Fruit fly (Drosophila melanogaster) whole organism, embryonic: ENCODE data around the gene CG18788.

Source experiments
- B-H2 ChIP-seq: fragments of 200-800 bp; sonication (Bioruptor generic); optimal IDR thresholded peaks from 2 replicates; lab custom pipeline; 2018; ENCODE audit warnings: missing biosample characterization, mild to moderate bottlenecking, missing genetic modification characterization
- BEAF-32 ChIP-seq: fragments of 200-800 bp; sonication (Bioruptor generic); optimal IDR thresholded peaks from 3 replicates; lab custom pipeline; 2017; ENCODE audit warnings: missing biosample characterization, missing genetic modification characterization, mild to moderate bottlenecking, moderate library complexity, missing genetic modification reagents
- Bdp1 ChIP-seq: fragments of 200-800 bp; sonication (Bioruptor generic); optimal IDR thresholded peaks from 3 replicates; lab custom pipeline; 2016; ENCODE audit warnings: missing biosample characterization, missing genetic modification characterization
- CG10959 ChIP-seq: fragments of 200-800 bp; sonication (Bioruptor generic); IDR thresholded peaks from 2 replicates; pipeline ENCODE4 v1.3.6; 2022; ENCODE audit warnings: missing biosample characterization, missing genetic modification characterization
- CG11398 ChIP-seq: fragments of 200-800 bp; sonication (Bioruptor generic); optimal IDR thresholded peaks from 2 replicates; lab custom pipeline; 2016; ENCODE audit warnings: missing biosample characterization, missing genetic modification characterization
- CG11504 ChIP-seq: fragments of 200-800 bp; sonication (Bioruptor generic); optimal IDR thresholded peaks from 3 replicates; lab custom pipeline; 2019; ENCODE audit warnings: missing biosample characterization, mild to moderate bottlenecking, missing genetic modification characterization, moderate library complexity
- CG11560 ChIP-seq: fragments of 200-800 bp; sonication (Bioruptor generic); IDR thresholded peaks from 3 replicates; pipeline ENCODE4 v1.3.6; 2022; ENCODE audit warnings: missing biosample characterization, missing genetic modification characterization
- CG12299 ChIP-seq: fragments of 200-800 bp; sonication (Bioruptor generic); optimal IDR thresholded peaks from 2 replicates; lab custom pipeline; 2018; ENCODE audit warnings: missing biosample characterization, mild to moderate bottlenecking, missing genetic modification characterization
- CG12769 ChIP-seq: fragments of 200-800 bp; sonication (Bioruptor generic); optimal IDR thresholded peaks from 2 replicates; lab custom pipeline; 2019; ENCODE audit warnings: missing biosample characterization, mild to moderate bottlenecking, missing genetic modification characterization, moderate library complexity
- CG12942 ChIP-seq: fragments of 200-800 bp; sonication (Bioruptor generic); optimal IDR thresholded peaks from 3 replicates; lab custom pipeline; 2016; ENCODE audit warnings: missing biosample characterization, missing genetic modification characterization
- CG13123 ChIP-seq: fragments of 200-800 bp; sonication (Bioruptor generic); optimal IDR thresholded peaks from 2 replicates; lab custom pipeline; 2016; ENCODE audit warnings: missing biosample characterization, missing genetic modification characterization
- CG1603 ChIP-seq: fragments of 200-800 bp; sonication (Bioruptor generic); optimal IDR thresholded peaks from 2 replicates; lab custom pipeline; 2019; ENCODE audit warnings: missing biosample characterization, mild to moderate bottlenecking, missing genetic modification characterization, moderate library complexity
- CG1792 ChIP-seq: fragments of 200-800 bp; sonication (Bioruptor generic); optimal IDR thresholded peaks from 2 replicates; lab custom pipeline; 2016; ENCODE audit warnings: missing biosample characterization, missing genetic modification characterization
- CG2678 ChIP-seq: fragments of 200-800 bp; sonication (Bioruptor generic); optimal IDR thresholded peaks from 3 replicates; lab custom pipeline; 2019; ENCODE audit warnings: missing biosample characterization, mild to moderate bottlenecking, missing genetic modification characterization, moderate library complexity
- CG30431 ChIP-seq: fragments of 200-800 bp; sonication (Bioruptor generic); optimal IDR thresholded peaks from 2 replicates; lab custom pipeline; 2017; ENCODE audit warnings: missing biosample characterization, missing genetic modification characterization
- CG31365 ChIP-seq: fragments of 200-800 bp; sonication (Bioruptor generic); optimal IDR thresholded peaks from 2 replicates; lab custom pipeline; 2018; ENCODE audit warnings: missing biosample characterization, mild to moderate bottlenecking, missing genetic modification characterization
- CG32767 ChIP-seq: fragments of 200-800 bp; sonication (Bioruptor generic); IDR thresholded peaks from 2 replicates; pipeline ENCODE4 v1.3.6; 2022; ENCODE audit warnings: missing biosample characterization, missing genetic modification characterization
- CG3847 ChIP-seq: fragments of 200-800 bp; sonication (Bioruptor generic); IDR thresholded peaks from 2 replicates; pipeline ENCODE4 v1.3.6; 2022; ENCODE audit warnings: missing biosample characterization, missing genetic modification characterization
- CG43689 ChIP-seq: fragments of 200-800 bp; sonication (Bioruptor generic); IDR thresholded peaks from 2 replicates; pipeline ENCODE4 v1.3.6; 2022; ENCODE audit warnings: missing biosample characterization, missing genetic modification characterization
- CG4404 ChIP-seq: fragments of 200-800 bp; sonication (Bioruptor generic); IDR thresholded peaks from 2 replicates; pipeline ENCODE4 v1.3.6; 2022; ENCODE audit warnings: missing biosample characterization, missing genetic modification characterization
- CG7271 ChIP-seq: fragments of 200-800 bp; sonication (Bioruptor generic); optimal IDR thresholded peaks from 2 replicates; lab custom pipeline; 2018; ENCODE audit warnings: missing biosample characterization, mild to moderate bottlenecking, missing genetic modification characterization, moderate library complexity
- CG7372 ChIP-seq: fragments of 200-800 bp; sonication (Bioruptor generic); IDR thresholded peaks from 2 replicates; pipeline ENCODE4 v1.3.6; 2022; ENCODE audit warnings: missing biosample characterization, missing genetic modification characterization
- CG7839 ChIP-seq: fragments of 200-800 bp; sonication (Bioruptor generic); optimal IDR thresholded peaks from 3 replicates; lab custom pipeline; 2018; ENCODE audit warnings: missing biosample characterization, mild to moderate bottlenecking, missing genetic modification characterization, moderate library complexity
- CG9727 ChIP-seq: fragments of 200-800 bp; sonication (Bioruptor generic); optimal IDR thresholded peaks from 3 replicates; lab custom pipeline; 2017; ENCODE audit warnings: missing biosample characterization, mild to moderate bottlenecking, missing genetic modification characterization
- CG9876 ChIP-seq: fragments of 200-800 bp; sonication (Bioruptor generic); optimal IDR thresholded peaks from 2 replicates; lab custom pipeline; 2016; ENCODE audit warnings: missing biosample characterization, missing genetic modification characterization
- D19A ChIP-seq: fragments of 200-800 bp; optimal IDR thresholded peaks from 3 replicates; lab custom pipeline; 2019; ENCODE audit warnings: missing biosample characterization, mild to moderate bottlenecking, missing genetic modification characterization, moderate library complexity
- Deaf1 ChIP-seq: fragments of 200-800 bp; optimal IDR thresholded peaks from 3 replicates; lab custom pipeline; 2019; ENCODE audit warnings: missing biosample characterization, mild to moderate bottlenecking, missing genetic modification characterization, moderate library complexity
- H2.0 ChIP-seq: fragments of 200-800 bp; sonication (Bioruptor generic); IDR thresholded peaks from 2 replicates; pipeline ENCODE4 v1.3.6; 2022; ENCODE audit warnings: missing biosample characterization, missing genetic modification characterization
- HLH54F ChIP-seq: fragments of 200-800 bp; sonication (Bioruptor generic); optimal IDR thresholded peaks from 3 replicates; lab custom pipeline; 2016; ENCODE audit warnings: missing biosample characterization, missing genetic modification characterization
- Opbp ChIP-seq: fragments of 200-800 bp; sonication (Bioruptor generic); IDR thresholded peaks from 3 replicates; pipeline ENCODE4 v1.3.6; 2022; ENCODE audit warnings: missing biosample characterization, missing genetic modification characterization; ENCODE audit not compliant: partially characterized antibody
- Six4 ChIP-seq: fragments of 200-800 bp; sonication (Bioruptor generic); optimal IDR thresholded peaks from 2 replicates; lab custom pipeline; 2016; ENCODE audit warnings: missing biosample characterization, missing genetic modification characterization
- Sry-β ChIP-seq: fragments of 200-800 bp; sonication (Bioruptor generic); optimal IDR thresholded peaks from 2 replicates; lab custom pipeline; 2018; ENCODE audit warnings: missing biosample characterization, mild to moderate bottlenecking, missing genetic modification characterization, moderate library complexity
- ap ChIP-seq: fragments of 200-800 bp; sonication (Bioruptor generic); IDR thresholded peaks from 2 replicates; pipeline ENCODE4 v1.3.6; 2022; ENCODE audit warnings: missing biosample characterization, missing genetic modification characterization
- chinmo ChIP-seq: fragments of 200-800 bp; sonication (Bioruptor generic); IDR thresholded peaks from 4 replicates; pipeline ENCODE4 v1.3.6; 2022; ENCODE audit warnings: missing biosample characterization, missing genetic modification characterization; ENCODE audit not compliant: partially characterized antibody
- chm ChIP-seq: fragments of 200-800 bp; sonication (Bioruptor generic); IDR thresholded peaks from 2 replicates; pipeline ENCODE4 v1.3.6; 2022; ENCODE audit warnings: missing biosample characterization, missing genetic modification characterization
- danr ChIP-seq: fragments of 200-800 bp; sonication (Bioruptor generic); IDR thresholded peaks from 2 replicates; pipeline ENCODE4 v1.3.6; 2022; ENCODE audit warnings: missing biosample characterization, missing genetic modification characterization
- dimm ChIP-seq: fragments of 200-800 bp; sonication (Bioruptor generic); IDR thresholded peaks from 2 replicates; pipeline ENCODE4 v1.3.6; 2022; ENCODE audit warnings: missing biosample characterization, missing genetic modification characterization
- gsb ChIP-seq: fragments of 200-800 bp; sonication (Bioruptor generic); IDR thresholded peaks from 2 replicates; pipeline ENCODE4 v1.3.6; 2022; ENCODE audit warnings: missing biosample characterization, missing genetic modification characterization
- insv ChIP-seq, 2 experiments: fragments of 200-800 bp; sonication (Bioruptor generic); optimal IDR thresholded peaks; 3 replicates each; lab custom pipeline; 2016 to 2018; ENCODE audit warnings: missing biosample characterization in 2 of 2, missing genetic modification characterization in 2 of 2
- kah ChIP-seq: fragments of 200-800 bp; sonication (Bioruptor generic); optimal IDR thresholded peaks from 2 replicates; lab custom pipeline; 2018; ENCODE audit warnings: missing biosample characterization, mild to moderate bottlenecking, missing genetic modification characterization
- klu ChIP-seq: fragments of 200-800 bp; sonication (Bioruptor generic); IDR thresholded peaks from 2 replicates; pipeline ENCODE4 v1.3.6; 2022; ENCODE audit warnings: missing biosample characterization, missing genetic modification characterization
- kni ChIP-seq: fragments of 200-800 bp; sonication (Bioruptor generic); optimal IDR thresholded peaks from 3 replicates; lab custom pipeline; 2017; ENCODE audit warnings: mild to moderate bottlenecking, missing biosample characterization, missing genetic modification reagents, missing genetic modification characterization
- mirr ChIP-seq: fragments of 200-800 bp; sonication (Bioruptor generic); optimal IDR thresholded peaks from 3 replicates; lab custom pipeline; 2018; ENCODE audit warnings: missing biosample characterization, mild to moderate bottlenecking, missing genetic modification characterization
- pita ChIP-seq: fragments of 200-800 bp; sonication (Bioruptor generic); optimal IDR thresholded peaks from 2 replicates; lab custom pipeline; 2017; ENCODE audit warnings: missing biosample characterization, mild to moderate bottlenecking, missing genetic modification characterization
- pnt ChIP-seq: fragments of 200-800 bp; sonication (Bioruptor generic); optimal IDR thresholded peaks from 3 replicates; lab custom pipeline; 2016; ENCODE audit warnings: missing biosample characterization, missing genetic modification characterization
- psq ChIP-seq: fragments of 200-800 bp; sonication (Bioruptor generic); optimal IDR thresholded peaks from 2 replicates; lab custom pipeline; 2017; ENCODE audit warnings: missing biosample characterization, missing genetic modification characterization
- slp2 ChIP-seq: fragments of 200-800 bp; sonication (Bioruptor generic); optimal IDR thresholded peaks from 2 replicates; lab custom pipeline; 2016; ENCODE audit warnings: missing biosample characterization, missing genetic modification characterization
- sqz ChIP-seq: fragments of 200-800 bp; sonication (Bioruptor generic); optimal IDR thresholded peaks from 3 replicates; lab custom pipeline; 2018; ENCODE audit warnings: missing biosample characterization, mild to moderate bottlenecking, missing genetic modification characterization
- trem ChIP-seq: fragments of 200-800 bp; optimal IDR thresholded peaks from 3 replicates; lab custom pipeline; 2019; ENCODE audit warnings: missing biosample characterization, mild to moderate bottlenecking, missing genetic modification characterization, moderate library complexity

The CG18788 gene

DNA sequence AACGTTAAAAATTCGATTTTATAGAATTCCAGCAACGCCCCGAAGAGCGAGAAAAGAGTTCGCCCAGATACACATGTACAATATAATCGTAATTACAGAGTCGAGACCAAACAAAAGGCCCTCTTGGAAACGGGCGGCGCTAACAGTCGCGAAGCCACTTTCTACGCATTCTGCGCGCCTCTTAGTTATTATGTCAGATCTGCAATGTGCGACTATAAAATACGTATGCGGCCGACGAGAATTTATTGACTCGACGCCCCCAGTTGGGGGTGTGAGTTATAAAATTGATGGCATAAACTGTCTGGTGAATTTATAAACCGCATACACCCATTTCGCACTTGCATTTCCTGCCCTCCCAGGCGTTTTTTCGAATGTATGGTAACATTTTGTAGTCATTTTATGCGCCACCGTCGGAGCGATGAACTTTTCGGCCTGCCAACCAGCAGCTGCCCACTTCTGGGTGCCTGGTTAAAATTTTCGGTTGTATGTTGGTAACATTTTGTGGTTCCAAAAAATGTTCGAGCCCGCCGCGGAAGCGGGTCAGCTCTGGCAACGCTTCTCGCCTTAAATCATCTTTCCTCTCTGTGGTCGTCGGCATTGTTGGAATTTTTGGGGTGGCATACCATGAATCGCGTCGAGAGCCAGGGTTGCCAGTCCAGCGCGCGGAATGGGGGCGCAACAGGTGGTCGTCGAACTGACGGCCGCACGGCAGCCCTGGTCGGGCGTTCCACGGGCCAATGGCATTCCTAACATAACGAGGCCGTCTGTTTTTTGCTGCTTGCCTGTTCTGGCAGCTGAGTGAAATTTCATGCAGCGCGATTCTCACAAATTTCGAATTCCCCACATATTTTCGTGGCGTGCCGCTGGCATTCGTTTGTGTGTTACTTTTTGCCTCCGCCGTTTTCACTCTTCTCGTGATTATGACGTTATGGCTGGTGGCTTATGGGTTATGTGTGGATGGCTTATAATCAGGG lies 22.0 kb upstream of the CG18788 start (continued):
- TF ChIP-seq CG1603 (tag; lab: Kevin White, UChicago): peak; percentile 80
- peak; percentile 0 for TF ChIP-seq CG30431 (GFP tag; lab: Kevin White, UChicago)
- TF ChIP-seq Deaf1 (tag; lab: Kevin White, UChicago): peak; percentile 74
- peak; percentile 26 for TF ChIP-seq CG12942 (GFP tag; lab: Kevin White, UChicago)
- no peak for TF ChIP-seq chinmo (GFP tag; lab: Robert Waterston, UW)
- TF ChIP-seq psq (GFP tag; lab: Kevin White, UChicago): no peak
- peak; percentile 30 for TF ChIP-seq CG7271
- no peak for TF ChIP-seq gsb
- peak; percentile 67 for TF ChIP-seq D19A (tag; lab: Kevin White, UChicago)
- no peak for TF ChIP-seq chm (GFP tag; lab: Robert Waterston, UW)
- TF ChIP-seq dimm (GFP tag; lab: Robert Waterston, UW): no peak
- peak; percentile 62 for TF ChIP-seq CG9727 (GFP tag; lab: Kevin White, UChicago)
- TF ChIP-seq CG11560 (tag; lab: Robert Waterston, UW): no peak
- TF ChIP-seq CG9876 (GFP tag; lab: Kevin White, UChicago): no peak
- peak; percentile 60 for TF ChIP-seq CG7839 (tag; lab: Kevin White, UChicago)
- peak; percentile 50 for TF ChIP-seq trem (tag; lab: Kevin White, UChicago)
- TF ChIP-seq CG12769 (tag; lab: Kevin White, UChicago): peak; percentile 98
- peak; percentile 38 for TF ChIP-seq sqz (GFP tag; lab: Kevin White, UChicago)
- TF ChIP-seq Six4 (GFP tag; lab: Kevin White, UChicago): peak; percentile 58
- TF ChIP-seq CG43689: no peak
- no peak for TF ChIP-seq danr (GFP tag; lab: Robert Waterston, UW)
- TF ChIP-seq CG2678 (tag; lab: Kevin White, UChicago): peak; percentile 71
- peak; percentile 29 for TF ChIP-seq BEAF-32 (GFP tag; lab: Kevin White, UChicago)
- no peak for TF ChIP-seq CG32767
- peak; percentile 19 for TF ChIP-seq Sry-β (GFP tag; lab: Kevin White, UChicago)
- peak; percentile 80 for TF ChIP-seq CG11504 (tag; lab: Kevin White, UChicago)
- peak in 1 of 2 experiments; percentile 60 for TF ChIP-seq insv (GFP tag; optimal IDR thresholded peaks at IDR 0.05; lab: Kevin White, UChicago)
- peak; percentile 74 for TF ChIP-seq B-H2
- no peak for TF ChIP-seq CG7372 (GFP tag; lab: Robert Waterston, UW)
- no peak for TF ChIP-seq H2.0 (GFP tag; lab: Robert Waterston, UW)
- peak; percentile 49 for TF ChIP-seq CG31365 (tag; lab: Kevin White, UChicago)
- no peak for TF ChIP-seq pita (GFP tag; lab: Kevin White, UChicago)
- TF ChIP-seq slp2: peak; percentile 21
- peak; percentile 40 for TF ChIP-seq CG12299 (tag; lab: Kevin White, UChicago)
- peak; percentile 99 for TF ChIP-seq kni (GFP tag; lab: Kevin White, UChicago)
- TF ChIP-seq Bdp1: peak; percentile 63
- no peak for TF ChIP-seq Opbp (GFP tag; lab: Robert Waterston, UW)
- TF ChIP-seq HLH54F (GFP tag; lab: Kevin White, UChicago): peak; percentile 81
- peak; percentile 100 for TF ChIP-seq kah (GFP tag; lab: Kevin White, UChicago)
- peak; percentile 57 for TF ChIP-seq CG11398
- TF ChIP-seq CG10959 (GFP tag; lab: Robert Waterston, UW): no peak
- TF ChIP-seq CG4404 (GFP tag; lab: Robert Waterston, UW): no peak
- TF ChIP-seq mirr: peak; percentile 93
- no peak for TF ChIP-seq CG3847 (GFP tag; lab: Robert Waterston, UW)
- TF ChIP-seq CG1792 (GFP tag; lab: Kevin White, UChicago): peak; percentile 51
- TF ChIP-seq pnt (GFP tag; lab: Kevin White, UChicago): peak; percentile 71
- no peak for TF ChIP-seq klu (GFP tag; lab: Robert Waterston, UW)
- no peak for TF ChIP-seq ap
- no peak for TF ChIP-seq CG13123 (GFP tag; lab: Kevin White, UChicago)
